Fruit fly (Drosophila melanogaster): ENCODE measurements around the gene Jhbp16.

DNA sequence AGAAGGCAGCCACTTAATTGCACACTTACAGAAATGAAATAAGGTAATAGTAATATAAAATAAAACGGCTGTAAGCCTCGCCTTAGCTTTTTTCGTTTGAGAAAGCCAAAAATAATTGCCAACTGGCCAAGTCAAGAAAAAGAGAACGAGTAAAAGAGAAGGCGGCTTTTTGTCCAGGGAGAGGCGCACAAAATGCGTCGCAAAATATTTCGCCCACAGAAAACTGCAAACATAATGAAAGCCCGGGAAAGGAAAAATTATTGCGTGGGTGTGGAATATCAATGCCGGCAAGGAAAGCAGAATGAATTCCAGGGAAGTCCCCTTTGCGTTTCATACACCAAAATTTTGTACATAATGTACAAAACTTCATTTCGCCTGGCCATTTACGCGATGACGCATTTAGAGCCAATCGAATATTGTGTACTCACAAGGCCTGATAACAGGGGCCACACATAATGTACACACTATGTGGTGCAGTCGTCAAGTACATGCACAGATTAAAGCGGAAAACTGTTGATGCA lies 33.1 kb upstream of the Jhbp16 start:
- TF ChIP-seq Myc (optimal IDR thresholded peaks at IDR 0.05) (no peak), psq (optimal IDR thresholded peaks at IDR 0.05) (no peak), insv (optimal IDR thresholded peaks at IDR 0.05) (no peak), h (optimal IDR thresholded peaks at IDR 0.05) (no peak)

All from Kc167 (cell line).